Worm (Caenorhabditis elegans) whole organism, late embryonic: ENCODE measurements around the gene math-3.

Source experiments
- C08G9.2 ChIP-seq: sonication (generic microtip); optimal IDR thresholded peaks from 2 replicates; lab custom pipeline; 2016; ENCODE audit warnings: mild to moderate bottlenecking, missing genetic modification characterization, moderate library complexity, missing compliant biosample characterization
- K02D7.2 ChIP-seq: sonication (generic microtip); optimal IDR thresholded peaks from 2 replicates; lab custom pipeline; 2017; ENCODE audit warnings: mild to moderate bottlenecking, missing genetic modification characterization, missing compliant biosample characterization
- K09A11.1 ChIP-seq: sonication (generic microtip); optimal IDR thresholded peaks from 2 replicates; lab custom pipeline; 2017; ENCODE audit warnings: antibody characterized with exemption, mild to moderate bottlenecking, missing genetic modification characterization, missing compliant biosample characterization; ENCODE audit not compliant: insufficient read depth
- ahr-1 ChIP-seq: sonication (generic microtip); optimal IDR thresholded peaks from 2 replicates; lab custom pipeline; 2016; ENCODE audit warnings: missing genetic modification characterization, missing compliant biosample characterization
- ama-1 ChIP-seq: fragments of 150-350 bp; optimal IDR thresholded peaks from 2 replicates; lab custom pipeline; 2014
- ceh-14 ChIP-seq: sonication (generic microtip); optimal IDR thresholded peaks from 2 replicates; lab custom pipeline; 2016; ENCODE audit warnings: missing genotype, missing genetic modification characterization, missing compliant biosample characterization
- ceh-18 ChIP-seq: sonication (generic microtip); optimal IDR thresholded peaks from 2 replicates; lab custom pipeline; 2016; ENCODE audit warnings: missing genetic modification characterization, missing compliant biosample characterization
- ceh-22 ChIP-seq: sonication (generic microtip); optimal IDR thresholded peaks from 2 replicates; lab custom pipeline; 2017; ENCODE audit warnings: missing biosample characterization, missing genetic modification characterization
- ceh-31 ChIP-seq: sonication (generic microtip); optimal IDR thresholded peaks from 2 replicates; lab custom pipeline; 2016; ENCODE audit warnings: missing genetic modification characterization, missing compliant biosample characterization
- ceh-34 ChIP-seq: sonication (generic microtip); optimal IDR thresholded peaks from 2 replicates; lab custom pipeline; 2016; ENCODE audit warnings: mild to moderate bottlenecking, missing genetic modification characterization, missing compliant biosample characterization
- ceh-45 ChIP-seq: fragments of 200-800 bp; sonication (Bioruptor generic); IDR thresholded peaks from 2 replicates; pipeline ENCODE4 v1.3.6; 2022; ENCODE audit warnings: missing genetic modification reagents, missing genetic modification characterization, missing compliant biosample characterization
- ceh-48 ChIP-seq: sonication (generic microtip); optimal IDR thresholded peaks from 2 replicates; lab custom pipeline; 2016; ENCODE audit warnings: missing genetic modification characterization, inconsistent platforms, missing compliant biosample characterization
- che-1 ChIP-seq: sonication (generic microtip); optimal IDR thresholded peaks from 2 replicates; lab custom pipeline; 2016; ENCODE audit warnings: mild to moderate bottlenecking, missing genetic modification characterization, missing compliant biosample characterization
- dmd-4 ChIP-seq: sonication (generic microtip); optimal IDR thresholded peaks from 2 replicates; lab custom pipeline; 2016; ENCODE audit warnings: borderline replicate concordance, missing genetic modification characterization, missing compliant biosample characterization
- eyg-1 ChIP-seq: sonication (generic microtip); optimal IDR thresholded peaks from 2 replicates; lab custom pipeline; 2016; ENCODE audit warnings: missing genotype, missing genetic modification characterization, missing compliant biosample characterization
- fax-1 ChIP-seq: sonication (generic microtip); optimal IDR thresholded peaks from 2 replicates; lab custom pipeline; 2016; ENCODE audit warnings: missing genotype, missing genetic modification characterization, missing compliant biosample characterization
- fkh-10 ChIP-seq: fragments of 150-350 bp; optimal IDR thresholded peaks from 2 replicates; lab custom pipeline; 2014; ENCODE audit warnings: missing biosample characterization, missing genetic modification reagents, missing genetic modification characterization
- gmeb-2 ChIP-seq: sonication (generic microtip); optimal IDR thresholded peaks from 2 replicates; lab custom pipeline; 2016; ENCODE audit warnings: missing genetic modification characterization, inconsistent platforms, missing compliant biosample characterization
- hlh-13 ChIP-seq: fragments of 200-800 bp; sonication (Bioruptor generic); optimal IDR thresholded peaks from 2 replicates; lab custom pipeline; 2018; ENCODE audit warnings: mild to moderate bottlenecking, missing genetic modification characterization, missing compliant biosample characterization
- hlh-6 ChIP-seq: sonication (generic microtip); optimal IDR thresholded peaks from 2 replicates; lab custom pipeline; 2016; ENCODE audit warnings: missing genotype, missing genetic modification characterization, missing compliant biosample characterization
- hlh-8 ChIP-seq: sonication (generic microtip); optimal IDR thresholded peaks from 2 replicates; lab custom pipeline; 2016; ENCODE audit warnings: missing genotype, missing genetic modification characterization, missing compliant biosample characterization
- lim-6 ChIP-seq: sonication (generic microtip); optimal IDR thresholded peaks from 2 replicates; lab custom pipeline; 2016; ENCODE audit warnings: missing genetic modification characterization, missing compliant biosample characterization
- nfya-1 ChIP-seq: sonication (generic microtip); optimal IDR thresholded peaks from 2 replicates; lab custom pipeline; 2017; ENCODE audit warnings: missing genetic modification characterization, mild to moderate bottlenecking, missing compliant biosample characterization, antibody characterized with exemption, moderate library complexity
- nhr-11 ChIP-seq: fragments of 150-350 bp; optimal IDR thresholded peaks from 2 replicates; lab custom pipeline; 2014; ENCODE audit warnings: missing biosample characterization, missing genetic modification characterization
- pax-1 ChIP-seq: fragments of 150-350 bp; optimal IDR thresholded peaks from 2 replicates; lab custom pipeline; 2014; ENCODE audit warnings: missing biosample characterization, missing genetic modification characterization
- pha-4 ChIP-seq: fragments of 150-350 bp; optimal IDR thresholded peaks from 2 replicates; lab custom pipeline; 2018; ENCODE audit warnings: missing biosample characterization, missing genetic modification reagents, missing genetic modification characterization
- pros-1 ChIP-seq: fragments of 150-350 bp; optimal IDR thresholded peaks from 2 replicates; lab custom pipeline; 2014; ENCODE audit warnings: missing biosample characterization, missing genetic modification reagents, missing genetic modification characterization
- rnt-1 ChIP-seq: sonication (generic microtip); optimal IDR thresholded peaks from 2 replicates; lab custom pipeline; 2016; ENCODE audit warnings: missing genetic modification characterization, missing compliant biosample characterization
- sox-4 ChIP-seq: sonication (generic microtip); optimal IDR thresholded peaks from 2 replicates; lab custom pipeline; 2017; ENCODE audit warnings: mild to moderate bottlenecking, missing genetic modification characterization, inconsistent platforms, missing compliant biosample characterization
- tbx-2 ChIP-seq: sonication (generic microtip); optimal IDR thresholded peaks from 2 replicates; lab custom pipeline; 2016; ENCODE audit warnings: missing genetic modification characterization, missing compliant biosample characterization
- tbx-7 ChIP-seq: sonication (generic microtip); optimal IDR thresholded peaks from 2 replicates; lab custom pipeline; 2016; ENCODE audit warnings: missing genotype, missing genetic modification characterization, missing compliant biosample characterization
- unc-86 ChIP-seq: sonication (generic microtip); optimal IDR thresholded peaks from 2 replicates; lab custom pipeline; 2016; ENCODE audit warnings: missing genetic modification characterization, missing compliant biosample characterization
- ztf-16 ChIP-seq: sonication (generic microtip); optimal IDR thresholded peaks from 2 replicates; lab custom pipeline; 2017; ENCODE audit warnings: missing genetic modification characterization, missing compliant biosample characterization

The math-3 gene

DNA sequence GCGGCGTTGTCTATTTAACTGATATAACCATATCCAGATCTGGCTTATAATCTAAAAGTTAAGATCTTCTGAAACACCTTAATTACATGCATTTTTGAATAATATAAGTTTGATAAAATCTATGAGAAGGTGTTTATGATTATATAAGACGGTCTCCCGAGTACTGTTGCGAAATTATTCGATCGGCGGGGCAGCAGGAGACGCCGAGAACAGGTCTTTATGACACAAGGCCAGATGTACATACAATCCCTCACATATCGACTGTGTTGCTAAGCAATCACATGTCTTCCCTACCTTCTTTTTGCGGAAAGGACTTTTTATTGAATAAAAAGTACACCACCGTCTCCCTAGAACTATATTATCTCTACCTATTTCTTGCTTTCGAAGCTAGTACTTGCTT, 15.3 kb upstream of the math-3 start, which contains the start of gene fbxb-53:
fbxb-53 (plus strand) TSS at position 301 of the 400 bp plus-strand sequence.
- TF ChIP-seq C08G9.2 (tag; lab: Kevin White, UChicago), result no peak
- TF ChIP-seq ceh-18 (tag; lab: Kevin White, UChicago), result no peak
- TF ChIP-seq pros-1 (tag; lab: Kevin White, UChicago), result no peak
- no peak for TF ChIP-seq tbx-7 (tag; lab: Kevin White, UChicago)
- no peak for TF ChIP-seq ztf-16 (tag; lab: Kevin White, UChicago)
- TF ChIP-seq pha-4 (tag; lab: Kevin White, UChicago), result no peak
- TF ChIP-seq, all 69 proteins: peak for 0

- TF ChIP-seq ceh-22 (no peak), fax-1 (no peak), unc-86 (tag; lab: Kevin White, UChicago) (no peak), ama-1 (lab: Kevin White, UChicago) (no peak), gmeb-2 (tag; lab: Kevin White, UChicago) (no peak), fkh-10 (GFP tag; lab: Kevin White, UChicago) (no peak), ceh-14 (tag; lab: Kevin White, UChicago) (no peak)
Measured at ce11 chrII:1757033-1757432, 14.9 kb upstream of the math-3 start, which contains the start of gene F36H5.10. Gene F36H5.10 (plus strand): TSS chrII:1757333.

- no peak for TF ChIP-seq hlh-6 (tag; lab: Kevin White, UChicago)
- no peak for TF ChIP-seq ceh-48 (tag; lab: Kevin White, UChicago)
- no peak for TF ChIP-seq nhr-11 (tag; lab: Kevin White, UChicago)
Measured at ce11 chrII:1759602-1760001, 12.3 kb upstream of the math-3 start, which contains the start of gene F36H5.18. Gene F36H5.18 (plus strand): TSS chrII:1759902.

- TF ChIP-seq pha-4 (tag; lab: Kevin White, UChicago), result no peak
- no peak for TF ChIP-seq K09A11.1
- no peak for TF ChIP-seq nfya-1
- TF ChIP-seq lim-6 (tag; lab: Kevin White, UChicago), result no peak
- TF ChIP-seq K02D7.2, result no peak
- no peak for TF ChIP-seq ceh-31 (tag; lab: Kevin White, UChicago)
- TF ChIP-seq fax-1, result no peak
- no peak for TF ChIP-seq eyg-1 (tag; lab: Kevin White, UChicago)
- no peak for TF ChIP-seq dmd-4 (tag; lab: Kevin White, UChicago)
- TF ChIP-seq rnt-1 (tag; lab: Kevin White, UChicago), result no peak
- no peak for TF ChIP-seq ceh-45 (GFP tag; lab: Robert Waterston, UW)
Measured at ce11 chrII:1761564-1761963, 10.3 kb upstream of the math-3 start, which contains the start of gene F36H5.4. Gene F36H5.4 (plus strand): TSS chrII:1761864.

- no peak for TF ChIP-seq tbx-2
- no peak for TF ChIP-seq sox-4 (tag; lab: Kevin White, UChicago)
- no peak for TF ChIP-seq pros-1 (tag; lab: Kevin White, UChicago)
- no peak for TF ChIP-seq ahr-1
- no peak for TF ChIP-seq nhr-11 (tag; lab: Kevin White, UChicago)
- no peak for TF ChIP-seq che-1 (tag; lab: Kevin White, UChicago)
Measured at ce11 chrII:1763072-1763471, 8.8 kb upstream of the math-3 start, which contains the start of gene math-28. Gene math-28 (plus strand): TSS chrII:1763372.

ce11 chrII:1766715-1767114, 5.2 kb upstream of the math-3 start:
- TF ChIP-seq ceh-34 (tag; lab: Kevin White, UChicago) (no peak), tbx-2 (no peak), hlh-13 (GFP tag; lab: Kevin White, UChicago) (no peak), ztf-16 (tag; lab: Kevin White, UChicago) (no peak), hlh-8 (tag; lab: Kevin White, UChicago) (no peak), pha-4 (tag; lab: Kevin White, UChicago) (no peak), pax-1 (no peak), eyg-1 (tag; lab: Kevin White, UChicago) (no peak), ceh-14 (tag; lab: Kevin White, UChicago) (no peak)
